Worm (Caenorhabditis elegans) whole organism, L2 larva: ENCODE measurements around the gene nlp-60.

Source experiments
- crh-2 ChIP-seq: sonication (generic microtip); optimal IDR thresholded peaks from 2 replicates; lab custom pipeline; 2017; ENCODE audit warnings: missing biosample characterization, missing genetic modification characterization
- nhr-25 ChIP-seq: fragments of 150-350 bp; sonication (generic microtip); optimal IDR thresholded peaks from 3 replicates; lab custom pipeline; 2014; ENCODE audit warnings: missing biosample characterization, missing genetic modification characterization
- unc-55 ChIP-seq: fragments of 150-350 bp; sonication (generic microtip); optimal IDR thresholded peaks from 3 replicates; lab custom pipeline; 2014; ENCODE audit warnings: missing biosample characterization, missing genetic modification reagents, missing genetic modification characterization
- unc-62 ChIP-seq: fragments of 150-350 bp; optimal IDR thresholded peaks from 2 replicates; lab custom pipeline; 2014; ENCODE audit warnings: missing biosample characterization, missing genetic modification reagents, missing genetic modification characterization

DNA sequence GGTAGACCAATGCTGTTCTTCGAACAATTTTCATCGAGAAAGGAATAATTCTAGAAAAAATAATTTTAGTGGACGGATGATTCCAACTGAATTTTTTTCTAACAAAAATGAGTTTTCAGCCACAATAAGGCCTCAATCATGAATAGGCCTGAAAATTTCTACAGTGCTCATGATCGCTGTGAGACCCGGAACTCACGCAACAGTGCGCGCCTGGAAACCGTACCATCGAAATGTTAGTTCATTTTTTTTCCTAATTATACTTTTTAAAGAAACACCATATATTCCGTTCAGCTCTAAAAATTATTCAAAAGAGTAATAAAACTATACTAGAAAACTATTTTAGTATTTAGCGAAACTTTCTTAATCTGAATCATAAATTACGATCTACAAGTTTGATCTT is 45.8 kb upstream of the nlp-60 start:
- TF ChIP-seq nhr-25 (tag; lab: Kevin White, UChicago), result no peak
- TF ChIP-seq unc-62 (GFP tag; lab: Kevin White, UChicago), result no peak
- TF ChIP-seq crh-2, result no peak
- TF ChIP-seq unc-55, result no peak
